Fruit fly (Drosophila melanogaster) whole organism, embryonic: Measurements from ENCODE around the gene Sce.

ENCODE experiments used
- CG10543 ChIP-seq: fragments of 200-800 bp; sonication (Bioruptor generic); optimal IDR thresholded peaks from 3 replicates; lab custom pipeline; 2017; ENCODE audit warnings: missing biosample characterization, mild to moderate bottlenecking, missing genetic modification characterization, moderate library complexity
- CG12104 ChIP-seq: fragments of 200-800 bp; sonication (Bioruptor generic); optimal IDR thresholded peaks from 3 replicates; lab custom pipeline; 2016; ENCODE audit warnings: missing biosample characterization, missing genetic modification characterization
- CG13287 ChIP-seq: fragments of 200-800 bp; sonication (Bioruptor generic); IDR thresholded peaks from 2 replicates; pipeline ENCODE4 v1.3.6; 2022; ENCODE audit warnings: missing biosample characterization, missing genetic modification characterization; ENCODE audit not compliant: partially characterized antibody
- CG14441 ChIP-seq: fragments of 200-800 bp; sonication (Bioruptor generic); IDR thresholded peaks from 2 replicates; pipeline ENCODE4 v1.3.6; 2022; ENCODE audit warnings: missing biosample characterization, missing genetic modification characterization
- CG17186 ChIP-seq: fragments of 200-800 bp; sonication (Bioruptor generic); optimal IDR thresholded peaks from 3 replicates; lab custom pipeline; 2017; ENCODE audit warnings: missing biosample characterization, missing genetic modification reagents, missing genetic modification characterization
- CG18011 ChIP-seq: fragments of 200-800 bp; sonication (Bioruptor generic); optimal IDR thresholded peaks from 2 replicates; lab custom pipeline; 2017; ENCODE audit warnings: missing biosample characterization, missing genetic modification characterization, mild to moderate bottlenecking, moderate library complexity, missing genotype
- CG2120 ChIP-seq: fragments of 200-800 bp; sonication (Bioruptor generic); optimal IDR thresholded peaks from 3 replicates; lab custom pipeline; 2016; ENCODE audit warnings: missing biosample characterization, missing genetic modification characterization
- CG31224 ChIP-seq: fragments of 200-800 bp; sonication (Bioruptor generic); IDR thresholded peaks from 2 replicates; pipeline ENCODE4 v1.3.6; 2022; ENCODE audit warnings: missing biosample characterization, missing genetic modification characterization
- CG33213 ChIP-seq: fragments of 200-800 bp; sonication (Bioruptor generic); optimal IDR thresholded peaks from 3 replicates; lab custom pipeline; 2016; ENCODE audit warnings: missing biosample characterization, missing genetic modification characterization
- CG3847 ChIP-seq: fragments of 200-800 bp; sonication (Bioruptor generic); IDR thresholded peaks from 2 replicates; pipeline ENCODE4 v1.3.6; 2022; ENCODE audit warnings: missing biosample characterization, missing genetic modification characterization
- CG6654 ChIP-seq: fragments of 200-800 bp; sonication (Bioruptor generic); optimal IDR thresholded peaks from 2 replicates; lab custom pipeline; 2017; ENCODE audit warnings: missing biosample characterization, mild to moderate bottlenecking, missing genetic modification characterization
- CG7963 ChIP-seq: fragments of 200-800 bp; sonication (Bioruptor generic); IDR thresholded peaks from 3 replicates; pipeline ENCODE4 v1.3.6; 2022; ENCODE audit warnings: missing biosample characterization, missing genetic modification characterization; ENCODE audit not compliant: partially characterized antibody
- CG8290 ChIP-seq, 3 experiments: fragments of 200-800 bp; sonication (Bioruptor generic); optimal IDR thresholded peaks; 2 replicates each; lab custom pipeline; 2016 to 2019; ENCODE audit warnings: missing biosample characterization in 3 of 3, missing genetic modification characterization in 3 of 3, mild to moderate bottlenecking in 2 of 3, moderate library complexity in 1 of 3
- CG8944 ChIP-seq: fragments of 200-800 bp; sonication (Bioruptor generic); optimal IDR thresholded peaks from 3 replicates; lab custom pipeline; 2016; ENCODE audit warnings: missing biosample characterization, missing genetic modification characterization
- CkIIα-i1 ChIP-seq: fragments of 200-800 bp; sonication (Bioruptor generic); IDR thresholded peaks from 2 replicates; pipeline ENCODE4 v1.3.6; 2022; ENCODE audit warnings: missing biosample characterization, missing genetic modification characterization
- Dll ChIP-seq: fragments of 200-800 bp; sonication (Bioruptor generic); IDR thresholded peaks from 4 replicates; pipeline ENCODE4 v1.3.6; 2022; ENCODE audit warnings: missing biosample characterization, missing genetic modification characterization; ENCODE audit not compliant: partially characterized antibody
- Dref ChIP-seq: fragments of 200-800 bp; sonication (Bioruptor generic); IDR thresholded peaks from 2 replicates; pipeline ENCODE4 v1.3.6; 2022; ENCODE audit warnings: missing biosample characterization, missing genetic modification characterization
- E2f1 ChIP-seq: fragments of 200-800 bp; sonication (Bioruptor generic); IDR thresholded peaks from 2 replicates; pipeline ENCODE4 v1.3.6; 2022; ENCODE audit warnings: missing biosample characterization, missing genetic modification characterization
- Ets65A ChIP-seq: fragments of 200-800 bp; sonication (Bioruptor generic); peaks from one replicate; lab custom pipeline; 2016; ENCODE audit warnings: missing biosample characterization, missing genetic modification characterization
- GATAe ChIP-seq: fragments of 200-800 bp; sonication (Bioruptor generic); conservative IDR thresholded peaks from 2 replicates; pipeline ENCODE4 v1.3.6; 2022; ENCODE audit warnings: missing biosample characterization, missing genetic modification characterization
- Gsc ChIP-seq: fragments of 200-800 bp; sonication (Bioruptor generic); IDR thresholded peaks from 2 replicates; pipeline ENCODE4 v1.3.6; 2022; ENCODE audit warnings: missing biosample characterization, missing genetic modification characterization
- HLH3B ChIP-seq: fragments of 200-800 bp; sonication (Bioruptor generic); IDR thresholded peaks from 2 replicates; pipeline ENCODE4 v1.3.6; 2022; ENCODE audit warnings: missing biosample characterization, missing genetic modification characterization
- Hr51 ChIP-seq, 2 experiments: fragments of 200-800 bp; sonication (Bioruptor generic); optimal IDR thresholded peaks; 2 replicates in 1 of 2; 3 replicates in 1 of 2; lab custom pipeline; 2016 to 2018; ENCODE audit warnings: missing biosample characterization in 2 of 2, missing genetic modification characterization in 2 of 2, mild to moderate bottlenecking in 1 of 2, moderate library complexity in 1 of 2
- Myb ChIP-seq: fragments of 200-800 bp; sonication (Bioruptor generic); optimal IDR thresholded peaks from 2 replicates; lab custom pipeline; 2016; ENCODE audit warnings: missing biosample characterization, missing genetic modification characterization
- Nf-YB ChIP-seq: fragments of 200-800 bp; sonication (Bioruptor generic); optimal IDR thresholded peaks from 3 replicates; lab custom pipeline; 2019; ENCODE audit warnings: missing biosample characterization, mild to moderate bottlenecking, missing genetic modification characterization, moderate library complexity
- Oaz ChIP-seq: fragments of 200-800 bp; sonication (Bioruptor generic); IDR thresholded peaks from 2 replicates; pipeline ENCODE4 v1.3.6; 2022; ENCODE audit warnings: missing biosample characterization, missing genetic modification characterization
- TFAM ChIP-seq: fragments of 200-800 bp; sonication (Bioruptor generic); optimal IDR thresholded peaks from 2 replicates; lab custom pipeline; 2017; ENCODE audit warnings: missing biosample characterization, missing genetic modification characterization, inconsistent platforms
- Tbp ChIP-seq: fragments of >200 bp; optimal IDR thresholded peaks from 2 replicates; lab custom pipeline; 2018; ENCODE audit warnings: missing biosample characterization, missing genetic modification characterization
- aop ChIP-seq: fragments of 200-800 bp; sonication (Bioruptor generic); IDR thresholded peaks from 2 replicates; pipeline ENCODE4 v1.3.6; 2022; ENCODE audit warnings: missing biosample characterization, missing genetic modification characterization
- ato ChIP-seq: fragments of 200-800 bp; sonication (Bioruptor generic); IDR thresholded peaks from 2 replicates; pipeline ENCODE4 v1.3.6; 2022; ENCODE audit warnings: missing biosample characterization, missing genetic modification characterization; ENCODE audit not compliant: partially characterized antibody
- az2 ChIP-seq: fragments of 200-800 bp; sonication (Bioruptor generic); optimal IDR thresholded peaks from 3 replicates; lab custom pipeline; 2016; ENCODE audit warnings: missing biosample characterization, missing genetic modification characterization
- chinmo ChIP-seq: fragments of 200-800 bp; sonication (Bioruptor generic); IDR thresholded peaks from 4 replicates; pipeline ENCODE4 v1.3.6; 2022; ENCODE audit warnings: missing biosample characterization, missing genetic modification characterization; ENCODE audit not compliant: partially characterized antibody
- en ChIP-seq: fragments of 200-800 bp; sonication (Bioruptor generic); optimal IDR thresholded peaks from 2 replicates; lab custom pipeline; 2016; ENCODE audit warnings: missing biosample characterization, missing genetic modification characterization
- jigr1 ChIP-seq: fragments of 200-800 bp; sonication (Bioruptor generic); IDR thresholded peaks from 3 replicates; pipeline ENCODE4 v1.3.6; 2022; ENCODE audit warnings: missing biosample characterization, missing genetic modification characterization
- ken ChIP-seq: fragments of 200-800 bp; sonication (Bioruptor generic); IDR thresholded peaks from 3 replicates; pipeline ENCODE4 v1.3.6; 2022; ENCODE audit warnings: missing biosample characterization, missing genetic modification characterization
- kni ChIP-seq: fragments of 200-800 bp; sonication (Bioruptor generic); optimal IDR thresholded peaks from 3 replicates; lab custom pipeline; 2017; ENCODE audit warnings: mild to moderate bottlenecking, missing biosample characterization, missing genetic modification reagents, missing genetic modification characterization
- lmd ChIP-seq: fragments of 200-800 bp; sonication (Bioruptor generic); IDR thresholded peaks from 2 replicates; pipeline ENCODE4 v1.3.6; 2022; ENCODE audit warnings: missing biosample characterization, missing genetic modification characterization
- luna ChIP-seq: fragments of 200-800 bp; sonication (Bioruptor generic); optimal IDR thresholded peaks from 2 replicates; lab custom pipeline; 2016; ENCODE audit warnings: missing biosample characterization, missing genetic modification characterization
- maf-S ChIP-seq: fragments of 200-800 bp; sonication (Bioruptor generic); optimal IDR thresholded peaks from 2 replicates; lab custom pipeline; 2016; ENCODE audit warnings: missing biosample characterization, missing genetic modification characterization
- mam ChIP-seq: fragments of 200-800 bp; sonication (Bioruptor generic); optimal IDR thresholded peaks from 3 replicates; lab custom pipeline; 2016; ENCODE audit warnings: missing biosample characterization, missing genetic modification characterization
- mld ChIP-seq: fragments of 200-800 bp; sonication (Bioruptor generic); IDR thresholded peaks from 3 replicates; pipeline ENCODE4 v1.3.6; 2022; ENCODE audit warnings: missing biosample characterization, missing genetic modification characterization; ENCODE audit not compliant: partially characterized antibody
- pzg ChIP-seq: fragments of 200-800 bp; sonication (Bioruptor generic); optimal IDR thresholded peaks from 3 replicates; lab custom pipeline; 2018; ENCODE audit warnings: missing biosample characterization, mild to moderate bottlenecking, missing genetic modification characterization, moderate library complexity
- row ChIP-seq: fragments of 200-800 bp; sonication (Bioruptor generic); IDR thresholded peaks from 3 replicates; pipeline ENCODE4 v1.3.6; 2022; ENCODE audit warnings: missing biosample characterization, missing genetic modification characterization
- sens ChIP-seq: fragments of 200-800 bp; sonication (Bioruptor generic); peaks from one replicate; lab custom pipeline; 2016; ENCODE audit warnings: missing biosample characterization, missing genetic modification characterization
- sim ChIP-seq: fragments of 200-800 bp; sonication (Bioruptor generic); IDR thresholded peaks from 2 replicates; pipeline ENCODE4 v1.3.6; 2022; ENCODE audit warnings: missing biosample characterization, missing genetic modification characterization
- sug ChIP-seq: fragments of 200-800 bp; optimal IDR thresholded peaks from 2 replicates; lab custom pipeline; 2019; ENCODE audit warnings: missing biosample characterization, mild to moderate bottlenecking, missing genetic modification characterization, moderate library complexity
- toy ChIP-seq: fragments of 200-800 bp; sonication (Bioruptor generic); IDR thresholded peaks from 2 replicates; pipeline ENCODE4 v1.3.6; 2022; ENCODE audit warnings: missing biosample characterization, missing genetic modification characterization
- z ChIP-seq: fragments of 200-800 bp; sonication (Bioruptor generic); IDR thresholded peaks from 3 replicates; pipeline ENCODE4 v1.3.6; 2022; ENCODE audit warnings: missing biosample characterization, missing genetic modification characterization
- zen ChIP-seq: fragments of 200-800 bp; sonication (Bioruptor generic); optimal IDR thresholded peaks from 3 replicates; lab custom pipeline; 2018; ENCODE audit warnings: missing biosample characterization, mild to moderate bottlenecking, missing genetic modification characterization, moderate library complexity
- zen2 ChIP-seq: fragments of 200-800 bp; sonication (Bioruptor generic); IDR thresholded peaks from 3 replicates; pipeline ENCODE4 v1.3.6; 2022; ENCODE audit warnings: missing biosample characterization, missing genetic modification characterization; ENCODE audit not compliant: partially characterized antibody

Gene Sce

dm6 chr3R:27677174-27677726 is 4.6 kb downstream of the Sce start, which contains the start of gene Hsdl2 (continued):
- TF ChIP-seq en (no peak), CkIIα-i1 (no peak), luna (GFP tag; lab: Kevin White, UChicago) (no peak), CG31224 (GFP tag; lab: Robert Waterston, UW) (0 out of 2 replicates have a peak, but pooled peaks have one; percentile 31), Dref (GFP tag; lab: Robert Waterston, UW) (peak; percentile 78), CG18011 (no peak), CG8290 (GFP tag; optimal IDR thresholded peaks at IDR 0.05; lab: Kevin White, UChicago) (no peak), CG8290 (tag; optimal IDR thresholded peaks at IDR 0.05; lab: Kevin White, UChicago) (no peak), Nf-YB (GFP tag; lab: Kevin White, UChicago) (peak; percentile 24), toy (no peak), chinmo (GFP tag; lab: Robert Waterston, UW) (no peak), sens (GFP tag; lab: Kevin White, UChicago) (peak; percentile 91), CG2120 (GFP tag; lab: Kevin White, UChicago) (peak; percentile 76), Dll (GFP tag; lab: Robert Waterston, UW) (peak; percentile 69), aop (GFP tag; lab: Robert Waterston, UW) (no peak), az2 (GFP tag; lab: Kevin White, UChicago) (peak; percentile 29), E2f1 (GFP tag; lab: Robert Waterston, UW) (no peak; the same call in 1 of the 2 replicates), jigr1 (GFP tag; lab: Robert Waterston, UW) (no peak), Tbp (GFP tag; lab: Kevin White, UChicago) (no peak), CG17186 (peak; percentile 37), Hr51 (GFP tag; optimal IDR thresholded peaks at IDR 0.05; lab: Kevin White, UChicago) (no peak), CG13287 (GFP tag; lab: Robert Waterston, UW) (peak; percentile 60), CG12104 (GFP tag; lab: Kevin White, UChicago) (peak; percentile 37), zen2 (GFP tag; lab: Robert Waterston, UW) (no peak), maf-S (no peak), ken (GFP tag; lab: Robert Waterston, UW) (no peak), z (GFP tag; lab: Robert Waterston, UW) (no peak), Oaz (GFP tag; lab: Robert Waterston, UW) (no peak), CG7963 (GFP tag; lab: Robert Waterston, UW) (0 out of 3 replicates have a peak, but pooled peaks have one; percentile 42), GATAe (GFP tag; lab: Robert Waterston, UW) (no peak), HLH3B (GFP tag; lab: Robert Waterston, UW) (0 out of 2 replicates have a peak, but pooled peaks have one; percentile 9), zen (tag; lab: Kevin White, UChicago) (no peak), CG8944 (peak; percentile 4), mld (GFP tag; lab: Robert Waterston, UW) (no peak), pzg (GFP tag; lab: Kevin White, UChicago) (peak; percentile 71), CG10543 (GFP tag; lab: Kevin White, UChicago) (no peak), lmd (GFP tag; lab: Robert Waterston, UW) (peak; percentile 38; the same call in 1 of the 2 replicates), Myb (peak; percentile 74), mam (peak; percentile 7), CG14441 (GFP tag; lab: Robert Waterston, UW) (no peak), kni (GFP tag; lab: Kevin White, UChicago) (no peak), sug (no peak), CG3847 (GFP tag; lab: Robert Waterston, UW) (peak; percentile 77), TFAM (GFP tag; lab: Kevin White, UChicago) (no peak), Gsc (no peak), sim (GFP tag; lab: Robert Waterston, UW) (no peak), CG33213 (GFP tag; lab: Kevin White, UChicago) (peak; percentile 38), CG6654 (no peak), row (GFP tag; lab: Robert Waterston, UW) (peak; percentile 75), Ets65A (no peak), ato (peak; percentile 75)
